Worm (Caenorhabditis elegans): ENCODE data around the gene fbxc-18.

Gene fbxc-18

ce11 chrII:960218-960617 is 6.6 kb downstream of the fbxc-18 start, which contains the start of the genes C32B5.18 and C32B5.7:
TSS of gene C32B5.18 (plus strand) at chrII:960518.
TSS of gene C32B5.7 (plus strand) at chrII:960528.
- TF ChIP-seq aha-1 (tag) (peak; percentile 76), zag-1 (tag; optimal IDR thresholded peaks at IDR 0.05) (no peak), nhr-77 (tag; optimal IDR thresholded peaks at IDR 0.05) (no peak)

ce11 chrII:958618-959017 is 8.2 kb downstream of the fbxc-18 start, which contains the start of gene sdz-4:
TSS of gene sdz-4 (plus strand) at chrII:958918.
- no peak for TF ChIP-seq madf-5 (GFP tag; IDR thresholded peaks at IDR 0.05)
- peak; percentile 74 for TF ChIP-seq aha-1 (tag)

ce11 chrII:954626-955025 is 12.2 kb downstream of the fbxc-18 start, which contains the start of gene fbxc-7:
TSS of gene fbxc-7 (plus strand) at chrII:954926.
- peak; percentile 29 for TF ChIP-seq nhr-28 (tag; optimal IDR thresholded peaks at IDR 0.05)

ce11 chrII:953052-953451 is 13.8 kb downstream of the fbxc-18 start:
- no peak for TF ChIP-seq unc-39 (tag; optimal IDR thresholded peaks at IDR 0.05)
- TF ChIP-seq mxl-2 (GFP tag; conservative IDR thresholded peaks at IDR 0.05), result no peak
- no peak for TF ChIP-seq F10B5.3 (tag; optimal IDR thresholded peaks at IDR 0.05)
- TF ChIP-seq spr-3 (GFP tag; optimal IDR thresholded peaks at IDR 0.05), result no peak
- no peak for TF ChIP-seq Y75B8A.6 (GFP tag; IDR thresholded peaks at IDR 0.05)
- TF ChIP-seq T20F7.1 (GFP tag; optimal IDR thresholded peaks at IDR 0.05), result no peak
- no peak for TF ChIP-seq ZK546.5 (tag; optimal IDR thresholded peaks at IDR 0.05)

- no peak for TF ChIP-seq mxl-3 (GFP tag; optimal IDR thresholded peaks at IDR 0.05)
- TF ChIP-seq nhr-10 (tag; optimal IDR thresholded peaks at IDR 0.05), result no peak
- TF ChIP-seq nhr-41 (GFP tag; IDR thresholded peaks at IDR 0.05), result no peak
- no peak for TF ChIP-seq mdt-29 (GFP tag; IDR thresholded peaks at IDR 0.05)
- no peak for TF ChIP-seq lin-15B (tag; optimal IDR thresholded peaks at IDR 0.05)
- no peak for TF ChIP-seq tag-97 (GFP tag; IDR thresholded peaks at IDR 0.05)
- no peak for TF ChIP-seq vab-7 (GFP tag; IDR thresholded peaks at IDR 0.05)
- TF ChIP-seq lin-39 (tag; optimal IDR thresholded peaks at IDR 0.05), result no peak
- no peak for TF ChIP-seq rbr-2 (tag; optimal IDR thresholded peaks at IDR 0.05)
- no peak for TF ChIP-seq jun-1 (tag; optimal IDR thresholded peaks at IDR 0.05)
- no peak for TF ChIP-seq D1046.2 (GFP tag; IDR thresholded peaks at IDR 0.05)
- no peak for TF ChIP-seq daf-12 (tag; optimal IDR thresholded peaks at IDR 0.05)
- TF ChIP-seq lin-38 (GFP tag; IDR thresholded peaks at IDR 0.05), result no peak
- no peak for TF ChIP-seq tra-1 (GFP tag; IDR thresholded peaks at IDR 0.05)
- TF ChIP-seq ama-1 (optimal IDR thresholded peaks at IDR 0.05), result no peak
- TF ChIP-seq ctbp-1 (GFP tag; IDR thresholded peaks at IDR 0.05), result no peak
These were observed 16.5 kb downstream of the fbxc-18 start for ce11 chrII:950374-950773.

ce11 chrII:948091-948490 is 18.8 kb downstream of the fbxc-18 start, which contains the start of gene fbxc-32:
TSS of gene fbxc-32 (minus strand) at chrII:948191.
- TF ChIP-seq zfp-2 (tag; optimal IDR thresholded peaks at IDR 0.05) (no peak), ces-1 (GFP tag; optimal IDR thresholded peaks at IDR 0.05) (no peak), ceh-28 (tag; optimal IDR thresholded peaks at IDR 0.05) (no peak), tra-1 (GFP tag; IDR thresholded peaks at IDR 0.05) (no peak), snpc-4 (tag; optimal IDR thresholded peaks at IDR 0.05) (no peak), php-3 (GFP tag; IDR thresholded peaks at IDR 0.05) (no peak), unc-62 (GFP tag; optimal IDR thresholded peaks at IDR 0.05 in 1 of 2) (no peak), unc-62 (tag; optimal IDR thresholded peaks at IDR 0.05) (no peak), F49E8.2 (tag; optimal IDR thresholded peaks at IDR 0.05; ENCODE audit: borderline replicate concordance) (no peak), nhr-11 (tag; optimal IDR thresholded peaks at IDR 0.05) (no peak), hlh-11 (tag; optimal IDR thresholded peaks at IDR 0.05) (no peak), ceh-44 (GFP tag; IDR thresholded peaks at IDR 0.05) (no peak), F44E2.7 (GFP tag; IDR thresholded peaks at IDR 0.05) (no peak), F10B5.3 (tag; optimal IDR thresholded peaks at IDR 0.05) (no peak), Y5F2A.4 (GFP tag; optimal IDR thresholded peaks at IDR 0.05) (no peak), lin-38 (GFP tag; IDR thresholded peaks at IDR 0.05) (no peak), vab-7 (GFP tag; IDR thresholded peaks at IDR 0.05) (no peak), T26A8.4 (GFP tag; IDR thresholded peaks at IDR 0.05) (no peak)
